Worm (Caenorhabditis elegans) whole organism, L4 larva: ENCODE measurements around the gene F55H2.5.

Source experiments
- F10B5.3 ChIP-seq: sonication (generic microtip); optimal IDR thresholded peaks from 2 replicates; lab custom pipeline; 2016; ENCODE audit warnings: mild to moderate bottlenecking, missing genetic modification characterization, missing compliant biosample characterization
- F26F4.8 ChIP-seq: fragments of 200-800 bp; sonication (Bioruptor generic); conservative IDR thresholded peaks from 2 replicates; pipeline ENCODE4 v1.3.6; 2022; ENCODE audit warnings: missing genetic modification characterization, missing compliant biosample characterization
- F44E2.7 ChIP-seq: fragments of 200-800 bp; sonication (Bioruptor generic); IDR thresholded peaks from 2 replicates; pipeline ENCODE4 v2.1.2; 2022; ENCODE audit warnings: missing genetic modification characterization, missing compliant biosample characterization
- F49E8.2 ChIP-seq: sonication (generic microtip); optimal IDR thresholded peaks from 2 replicates; lab custom pipeline; 2016; ENCODE audit warnings: missing compliant biosample characterization, mild to moderate bottlenecking, missing genetic modification characterization, borderline replicate concordance
- R02D3.7 ChIP-seq: fragments of 150-350 bp; sonication (generic microtip); optimal IDR thresholded peaks from 3 replicates; lab custom pipeline; 2014; ENCODE audit warnings: missing biosample characterization, missing genetic modification characterization
- Y5F2A.4 ChIP-seq: fragments of 200-800 bp; sonication (Bioruptor generic); optimal IDR thresholded peaks from 2 replicates; lab custom pipeline; 2018; ENCODE audit warnings: mild to moderate bottlenecking, missing genetic modification characterization, missing compliant biosample characterization
- Y75B8A.6 ChIP-seq: fragments of 200-800 bp; sonication (Bioruptor generic); IDR thresholded peaks from 2 replicates; pipeline ENCODE4 v1.3.6; 2022; ENCODE audit warnings: missing genetic modification reagents, missing genetic modification characterization, missing compliant biosample characterization
- ceh-32 ChIP-seq: sonication (generic microtip); optimal IDR thresholded peaks from 2 replicates; lab custom pipeline; 2016; ENCODE audit warnings: mild to moderate bottlenecking, missing genetic modification characterization, missing compliant biosample characterization; ENCODE audit not compliant: poor library complexity
- daf-19 ChIP-seq: fragments of 200-800 bp; sonication (Bioruptor generic); conservative IDR thresholded peaks from 2 replicates; pipeline ENCODE4 v1.3.6; 2022; ENCODE audit warnings: missing genetic modification characterization, missing compliant biosample characterization
- daf-8 ChIP-seq: fragments of 200-800 bp; sonication (Bioruptor generic); IDR thresholded peaks from 2 replicates; pipeline ENCODE4 v1.3.6; 2022; ENCODE audit warnings: missing genetic modification characterization, missing compliant biosample characterization
- dmd-6 ChIP-seq: fragments of 200-800 bp; sonication (Bioruptor generic); IDR thresholded peaks from 2 replicates; pipeline ENCODE4 v1.3.6; 2022; ENCODE audit warnings: missing genetic modification reagents, missing genetic modification characterization, missing compliant biosample characterization
- dmd-9 ChIP-seq: fragments of 200-800 bp; sonication (Bioruptor generic); IDR thresholded peaks from 2 replicates; pipeline ENCODE4 v1.3.6; 2022; ENCODE audit warnings: missing genetic modification reagents, missing genetic modification characterization, missing compliant biosample characterization
- dve-1 ChIP-seq: sonication (generic microtip); optimal IDR thresholded peaks from 2 replicates; lab custom pipeline; 2017; ENCODE audit warnings: antibody characterized with exemption, mild to moderate bottlenecking, missing genetic modification characterization, missing compliant biosample characterization; ENCODE audit not compliant: insufficient read depth
- egl-27 ChIP-seq: sonication (generic microtip); optimal IDR thresholded peaks from 3 replicates; lab custom pipeline; 2017; ENCODE audit warnings: missing biosample characterization, missing genetic modification reagents, missing genetic modification characterization
- gei-8 ChIP-seq: fragments of 200-800 bp; sonication (Bioruptor generic); optimal IDR thresholded peaks from 2 replicates; lab custom pipeline; 2018; ENCODE audit warnings: mild to moderate bottlenecking, missing genetic modification characterization, missing compliant biosample characterization
- hif-1 ChIP-seq, 2 experiments: sonication (generic microtip); optimal IDR thresholded peaks; 2 replicates each; lab custom pipeline; 2016 to 2017; ENCODE audit warnings: missing compliant biosample characterization in 2 of 2, missing genetic modification characterization in 2 of 2, missing genetic modification reagents in 2 of 2, missing genotype in 2 of 2, mild to moderate bottlenecking in 1 of 2
- hlh-30 ChIP-seq: sonication (generic microtip); optimal IDR thresholded peaks from 2 replicates; lab custom pipeline; 2017; ENCODE audit warnings: antibody characterized with exemption, mild to moderate bottlenecking, missing genetic modification characterization, missing compliant biosample characterization; ENCODE audit not compliant: insufficient read depth
- jun-1 ChIP-seq: fragments of 150-350 bp; optimal IDR thresholded peaks from 2 replicates; lab custom pipeline; 2014; ENCODE audit warnings: missing biosample characterization, missing genetic modification reagents, missing genetic modification characterization
- lin-15B ChIP-seq: fragments of 150-350 bp; sonication (generic microtip); optimal IDR thresholded peaks from 3 replicates; lab custom pipeline; 2014; ENCODE audit warnings: missing biosample characterization, missing genetic modification characterization
- lin-29 ChIP-seq: fragments of 200-800 bp; sonication (Bioruptor generic); IDR thresholded peaks from 2 replicates; pipeline ENCODE4 v1.3.6; 2022; ENCODE audit warnings: missing genetic modification reagents, missing genetic modification characterization, missing compliant biosample characterization
- lin-38 ChIP-seq: fragments of 200-800 bp; sonication (Bioruptor generic); IDR thresholded peaks from 2 replicates; pipeline ENCODE4 v1.3.6; 2022; ENCODE audit warnings: missing genetic modification reagents, missing genetic modification characterization, missing compliant biosample characterization
- lir-3 ChIP-seq: sonication (generic microtip); optimal IDR thresholded peaks from 2 replicates; lab custom pipeline; 2016; ENCODE audit warnings: mild to moderate bottlenecking, missing genetic modification characterization, missing compliant biosample characterization
- lsy-2 ChIP-seq, 2 experiments: fragments of 150-350 bp in 1 of 2; sonication (generic microtip) in 1 of 2; optimal IDR thresholded peaks; 2 replicates each; lab custom pipeline; 2014 to 2017; ENCODE audit warnings: missing biosample characterization in 2 of 2, missing genetic modification characterization in 2 of 2
- madf-9 ChIP-seq: fragments of 200-800 bp; sonication (Bioruptor generic); conservative IDR thresholded peaks from 2 replicates; pipeline ENCODE4 v1.3.6; 2022; ENCODE audit warnings: missing genetic modification reagents, missing genetic modification characterization, missing compliant biosample characterization
- nhr-10 ChIP-seq: fragments of 150-350 bp; optimal IDR thresholded peaks from 2 replicates; lab custom pipeline; 2014; ENCODE audit warnings: missing biosample characterization, missing genetic modification characterization
- nhr-111 ChIP-seq: fragments of 200-800 bp; sonication (Bioruptor generic); optimal IDR thresholded peaks from 2 replicates; lab custom pipeline; 2018; ENCODE audit warnings: mild to moderate bottlenecking, missing genetic modification characterization, missing compliant biosample characterization
- nhr-6 ChIP-seq: fragments of 150-350 bp; optimal IDR thresholded peaks from 2 replicates; lab custom pipeline; 2014; ENCODE audit warnings: missing biosample characterization, missing genetic modification characterization
- pha-4 ChIP-seq, 2 experiments: fragments of 150-350 bp in 1 of 2; fragments of 200-800 bp in 1 of 2; sonication (Bioruptor generic) in 1 of 2; IDR thresholded peaks in 1 of 2; optimal IDR thresholded peaks in 1 of 2; 2 replicates each; pipeline versions ENCODE4 v1.3.6 to Lab custom; 2014 to 2022; ENCODE audit warnings: missing genetic modification characterization in 2 of 2, missing genetic modification reagents in 2 of 2, missing biosample characterization in 1 of 2, missing compliant biosample characterization in 1 of 2
- set-16 ChIP-seq: fragments of 200-800 bp; sonication (Bioruptor generic); IDR thresholded peaks from 2 replicates; pipeline ENCODE4 v1.3.6; 2022; ENCODE audit warnings: missing genetic modification reagents, missing genetic modification characterization, missing compliant biosample characterization
- skn-1 ChIP-seq: fragments of 150-350 bp; optimal IDR thresholded peaks from 2 replicates; lab custom pipeline; 2014; ENCODE audit warnings: missing biosample characterization, missing genetic modification characterization
- snpc-1.2 ChIP-seq: fragments of 200-800 bp; sonication (Bioruptor generic); IDR thresholded peaks from 2 replicates; pipeline ENCODE4 v1.3.6; 2022; ENCODE audit warnings: missing genetic modification reagents, missing genetic modification characterization, missing compliant biosample characterization
- snpc-4 ChIP-seq: fragments of 150-350 bp; optimal IDR thresholded peaks from 2 replicates; lab custom pipeline; 2014; ENCODE audit warnings: missing biosample characterization, missing genetic modification characterization
- tra-1 ChIP-seq: fragments of 200-800 bp; sonication (Bioruptor generic); IDR thresholded peaks from 2 replicates; pipeline ENCODE4 v1.3.6; 2022; ENCODE audit warnings: missing genetic modification reagents, missing genetic modification characterization, missing compliant biosample characterization
- unc-39 ChIP-seq: sonication (generic microtip); optimal IDR thresholded peaks from 2 replicates; lab custom pipeline; 2017; ENCODE audit warnings: missing biosample characterization, missing genetic modification characterization
- unc-62 ChIP-seq, 3 experiments: fragments of 150-350 bp in 1 of 3; sonication (generic microtip); optimal IDR thresholded peaks in 2 of 3; peaks in 1 of 3; 1 replicate in 1 of 3; 2 replicates in 2 of 3; lab custom pipeline; 2014 to 2017; ENCODE audit warnings: missing biosample characterization in 3 of 3, missing genetic modification characterization in 3 of 3, missing genetic modification reagents in 3 of 3, missing genotype in 1 of 3
- zfp-2 ChIP-seq: sonication (generic microtip); optimal IDR thresholded peaks from 2 replicates; lab custom pipeline; 2016; ENCODE audit warnings: mild to moderate bottlenecking, missing genetic modification characterization, missing compliant biosample characterization

F55H2.5 gene

DNA sequence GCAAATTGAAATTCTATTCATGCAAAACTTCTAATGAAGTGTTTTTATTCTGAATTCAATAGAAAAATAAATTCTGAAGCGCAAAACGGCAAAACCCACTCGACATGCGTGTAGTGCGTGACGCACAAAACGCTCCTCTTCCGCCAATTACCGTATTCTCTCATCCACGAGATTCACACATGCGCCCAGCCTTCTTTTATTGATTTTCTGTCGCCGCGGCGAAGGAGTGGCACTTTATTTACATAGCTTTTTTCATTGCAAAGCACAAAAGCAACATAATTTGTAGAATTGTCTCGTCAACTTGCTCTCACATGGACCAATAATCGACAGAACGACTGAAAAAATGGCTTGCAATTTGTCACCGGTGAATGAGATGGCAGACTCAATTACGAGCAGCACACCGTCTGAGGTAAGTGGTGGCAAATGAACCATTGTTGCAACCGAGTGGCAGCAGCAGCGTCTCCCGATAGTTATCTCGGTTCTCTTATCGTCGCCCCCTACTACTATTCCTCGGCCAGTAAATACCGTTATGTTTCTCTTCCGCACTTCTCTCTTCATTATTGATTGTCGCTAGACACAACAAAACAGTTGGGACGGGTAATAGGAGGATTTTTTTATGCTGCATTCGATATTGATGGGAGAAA, 34.9 kb downstream of the F55H2.5 start, which contains the start of gene unc-16 (continued):
- TF ChIP-seq gei-8 (GFP tag; lab: Kevin White, UChicago) = no peak
- TF ChIP-seq lin-29 (GFP tag; lab: Robert Waterston, UW) = 0 out of 2 replicates have a peak, but pooled peaks have one; percentile 19
- TF ChIP-seq nhr-10 (tag; lab: Kevin White, UChicago) = no peak
- TF ChIP-seq unc-39 (tag; lab: Kevin White, UChicago) = no peak
- TF ChIP-seq nhr-6 = peak; percentile 70
- TF ChIP-seq F10B5.3 = peak; percentile 20
- peak; percentile 90 for TF ChIP-seq lin-38 (GFP tag; lab: Robert Waterston, UW)
- no peak for TF ChIP-seq snpc-4
- peak; percentile 21 for TF ChIP-seq zfp-2 (tag; lab: Kevin White, UChicago)
- no peak for TF ChIP-seq skn-1 (tag; lab: Kevin White, UChicago)
- TF ChIP-seq hif-1 (tag; optimal IDR thresholded peaks at IDR 0.05; lab: Kevin White, UChicago) = peak in 1 of 2 experiments; percentile 65
- no peak for TF ChIP-seq F44E2.7 (GFP tag; lab: Robert Waterston, UW)
- TF ChIP-seq snpc-1.2 (GFP tag; lab: Robert Waterston, UW) = no peak
- TF ChIP-seq lin-15B (tag; lab: Kevin White, UChicago) = no peak
- TF ChIP-seq F26F4.8 (GFP tag; lab: Robert Waterston, UW) = no peak
- TF ChIP-seq unc-62 (GFP tag; optimal IDR thresholded peaks at IDR 0.05 in 1 of 2; lab: Kevin White, UChicago) = peak in 1 of 2 experiments; percentile 64
- TF ChIP-seq unc-62 (tag; optimal IDR thresholded peaks at IDR 0.05; lab: Kevin White, UChicago) = no peak
- TF ChIP-seq daf-19 = no peak
- TF ChIP-seq nhr-111 (GFP tag; lab: Kevin White, UChicago) = no peak
- TF ChIP-seq daf-8 (GFP tag; lab: Robert Waterston, UW) = no peak
- 0 out of 2 replicates have a peak, but pooled peaks have one; percentile 21 for TF ChIP-seq madf-9 (GFP tag; lab: Robert Waterston, UW)
- no peak for TF ChIP-seq tra-1 (GFP tag; lab: Robert Waterston, UW)
- peak; percentile 80 for TF ChIP-seq dve-1 (tag; lab: Kevin White, UChicago)
- TF ChIP-seq hlh-30 (tag; lab: Kevin White, UChicago) = peak; percentile 98
- TF ChIP-seq dmd-6 (GFP tag; lab: Robert Waterston, UW) = peak; percentile 71
- TF ChIP-seq dmd-9 (GFP tag; lab: Robert Waterston, UW) = 0 out of 2 replicates have a peak, but pooled peaks have one; percentile 52
- TF ChIP-seq lsy-2 (tag; optimal IDR thresholded peaks at IDR 0.05; lab: Kevin White, UChicago) = peak; percentile 98 to 99
- no peak for TF ChIP-seq Y75B8A.6 (GFP tag; lab: Robert Waterston, UW)
- no peak for TF ChIP-seq lir-3 (tag; lab: Kevin White, UChicago)
- no peak for TF ChIP-seq F49E8.2
- no peak for TF ChIP-seq egl-27 (tag; lab: Kevin White, UChicago)

- TF ChIP-seq hlh-30 (tag; lab: Kevin White, UChicago) (no peak), skn-1 (tag; lab: Kevin White, UChicago) (no peak), Y5F2A.4 (no peak), nhr-111 (GFP tag; lab: Kevin White, UChicago) (no peak), jun-1 (tag; lab: Kevin White, UChicago) (no peak), pha-4 (GFP tag; IDR thresholded peaks at IDR 0.05; lab: Robert Waterston, UW) (no peak), pha-4 (tag; optimal IDR thresholded peaks at IDR 0.05; lab: Kevin White, UChicago) (no peak), R02D3.7 (no peak), set-16 (GFP tag; lab: Robert Waterston, UW) (no peak), ceh-32 (tag; lab: Kevin White, UChicago) (no peak)
- TF ChIP-seq, all 104 proteins: peak for 0
These were observed 45.0 kb downstream of the F55H2.5 start, which contains the start of gene ZK1098.11 for ce11 chrIII:9556300-9556699. ZK1098.11 (plus strand) TSS chrIII:9556600.
